Worm (Caenorhabditis elegans): ENCODE results near the gene Y14H12B.1.

Gene Y14H12B.1

ce11 chrII:3972153-3972552 lies 37.9 kb downstream of the Y14H12B.1 start, which contains the start of gene K10G6.9:
Gene K10G6.9 (plus strand): TSS chrII:3972262.
- TF ChIP-seq ces-1 (GFP tag; optimal IDR thresholded peaks at IDR 0.05): peak; percentile 1
- TF ChIP-seq ham-2 (GFP tag; optimal IDR thresholded peaks at IDR 0.05): no peak

ce11 chrII:3974953-3975352 lies 40.7 kb downstream of the Y14H12B.1 start, which contains the start of gene cank-26:
Gene cank-26 (minus strand): TSS chrII:3975065.
- TF ChIP-seq sptf-1 (tag; optimal IDR thresholded peaks at IDR 0.05) (no peak), cnd-1 (tag; optimal IDR thresholded peaks at IDR 0.05) (peak; percentile 92), unc-62 (GFP tag; optimal IDR thresholded peaks at IDR 0.05) (peak; percentile 14), lin-32 (GFP tag; optimal IDR thresholded peaks at IDR 0.05) (peak; percentile 99), bed-3 (GFP tag; optimal IDR thresholded peaks at IDR 0.05) (no peak), mep-1 (tag; optimal IDR thresholded peaks at IDR 0.05) (peak; percentile 10), ces-1 (GFP tag; optimal IDR thresholded peaks at IDR 0.05) (peak; percentile 86)

- no peak for TF ChIP-seq mab-5 (tag; optimal IDR thresholded peaks at IDR 0.05)
- TF ChIP-seq blmp-1 (tag; optimal IDR thresholded peaks at IDR 0.05): no peak
- no peak for TF ChIP-seq flh-1 (GFP tag; optimal IDR thresholded peaks at IDR 0.05)
Observed at ce11 chrII:3975942-3976341, 41.7 kb downstream of the Y14H12B.1 start, which contains the start of gene dos-2. Gene dos-2 (plus strand): TSS chrII:3976242.

ce11 chrII:3978198-3978597 lies 44.0 kb downstream of the Y14H12B.1 start:
- TF ChIP-seq unc-120 (tag; optimal IDR thresholded peaks at IDR 0.05; ENCODE audit: poor library complexity, severe bottlenecking) (no peak), M03D4.4 (tag; optimal IDR thresholded peaks at IDR 0.05) (no peak), unc-62 (GFP tag; optimal IDR thresholded peaks at IDR 0.05) (no peak), nhr-237 (tag; optimal IDR thresholded peaks at IDR 0.05) (no peak), hlh-1 (tag; optimal IDR thresholded peaks at IDR 0.05) (no peak), nhr-76 (tag; optimal IDR thresholded peaks at IDR 0.05) (no peak), ham-2 (GFP tag; optimal IDR thresholded peaks at IDR 0.05) (no peak), nhr-28 (tag; optimal IDR thresholded peaks at IDR 0.05) (no peak), mab-5 (tag; optimal IDR thresholded peaks at IDR 0.05) (no peak), cnd-1 (tag; optimal IDR thresholded peaks at IDR 0.05) (no peak), nhr-12 (tag; optimal IDR thresholded peaks at IDR 0.05) (no peak), lin-13 (tag; optimal IDR thresholded peaks at IDR 0.05) (no peak)

DNA sequence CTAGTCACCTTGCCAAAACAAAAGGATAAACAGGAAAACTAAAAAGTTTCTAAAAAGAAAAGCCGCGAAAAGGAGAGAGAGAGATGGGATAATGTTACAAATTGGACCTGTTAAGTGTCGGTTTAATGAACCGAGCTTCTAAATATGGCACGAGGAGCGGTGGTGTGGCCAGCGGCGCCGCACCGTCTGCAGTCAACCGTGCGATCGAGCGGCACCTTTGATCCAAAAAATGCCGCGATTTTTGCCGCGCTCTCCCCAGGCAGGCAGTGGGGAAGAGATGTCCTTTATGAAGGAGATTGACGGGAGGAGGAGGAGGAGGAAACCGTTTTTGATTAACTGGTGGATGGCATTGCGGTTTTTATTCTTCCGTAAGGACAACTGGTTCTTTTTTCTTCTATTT lies 46.1 kb downstream of the Y14H12B.1 start:
- TF ChIP-seq cnd-1 (tag; optimal IDR thresholded peaks at IDR 0.05) (no peak), bed-3 (GFP tag; optimal IDR thresholded peaks at IDR 0.05) (no peak)

ce11 chrII:3982313-3982712 lies 48.1 kb downstream of the Y14H12B.1 start, which contains the start of gene lin-31:
Gene lin-31 (plus strand): TSS chrII:3982549.
- TF ChIP-seq M03D4.4 (tag; optimal IDR thresholded peaks at IDR 0.05): no peak
- no peak for TF ChIP-seq cnd-1 (tag; optimal IDR thresholded peaks at IDR 0.05)
- no peak for TF ChIP-seq nhr-237 (tag; optimal IDR thresholded peaks at IDR 0.05)
- TF ChIP-seq blmp-1 (tag; optimal IDR thresholded peaks at IDR 0.05): no peak
- TF ChIP-seq ceh-43 (GFP tag; optimal IDR thresholded peaks at IDR 0.05): no peak
- TF ChIP-seq unc-39 (tag; optimal IDR thresholded peaks at IDR 0.05): no peak
- TF ChIP-seq pha-4 (tag; optimal IDR thresholded peaks at IDR 0.05): no peak
- no peak for TF ChIP-seq nhr-28 (tag; optimal IDR thresholded peaks at IDR 0.05)
- no peak for TF ChIP-seq lin-32 (GFP tag; optimal IDR thresholded peaks at IDR 0.05)
- TF ChIP-seq ham-2 (GFP tag; optimal IDR thresholded peaks at IDR 0.05): no peak
- no peak for TF ChIP-seq unc-62 (GFP tag; optimal IDR thresholded peaks at IDR 0.05)
- no peak for TF ChIP-seq lsy-2 (tag; optimal IDR thresholded peaks at IDR 0.05)
- no peak for TF ChIP-seq bed-3 (GFP tag; optimal IDR thresholded peaks at IDR 0.05)
- no peak for TF ChIP-seq mls-2 (tag; optimal IDR thresholded peaks at IDR 0.05)
- TF ChIP-seq hlh-1 (tag; optimal IDR thresholded peaks at IDR 0.05): no peak
- no peak for TF ChIP-seq nhr-2 (tag; optimal IDR thresholded peaks at IDR 0.05)
- TF ChIP-seq nhr-12 (tag; optimal IDR thresholded peaks at IDR 0.05): no peak
- no peak for TF ChIP-seq ceh-83 (GFP tag; optimal IDR thresholded peaks at IDR 0.05)

- TF ChIP-seq blmp-1 (tag; optimal IDR thresholded peaks at IDR 0.05) (no peak), zip-8 (tag; optimal IDR thresholded peaks at IDR 0.05) (peak; percentile 4)
Observed at ce11 chrII:3984242-3984641, 50.0 kb downstream of the Y14H12B.1 start.
